Worm (Caenorhabditis elegans) whole organism, L3 larva: ENCODE data around the gene C50F4.16.

ENCODE experiments used
- R02D3.7 ChIP-seq: fragments of 150-350 bp; optimal IDR thresholded peaks from 2 replicates; lab custom pipeline; 2014; ENCODE audit warnings: missing biosample characterization, missing genetic modification characterization
- ZK546.5 ChIP-seq: sonication (generic microtip); optimal IDR thresholded peaks from 2 replicates; lab custom pipeline; 2017; ENCODE audit warnings: missing biosample characterization, missing genetic modification characterization
- aly-2 ChIP-seq: fragments of 150-350 bp; optimal IDR thresholded peaks from 2 replicates; lab custom pipeline; 2014; ENCODE audit warnings: missing biosample characterization, missing genetic modification characterization
- ceh-16 ChIP-seq: sonication (generic microtip); optimal IDR thresholded peaks from 2 replicates; lab custom pipeline; 2017; ENCODE audit warnings: missing biosample characterization, missing genetic modification characterization
- ceh-28 ChIP-seq: fragments of 150-350 bp; optimal IDR thresholded peaks from 2 replicates; lab custom pipeline; 2014; ENCODE audit warnings: missing biosample characterization, missing genetic modification reagents, missing genetic modification characterization
- ceh-82 ChIP-seq: fragments of 150-350 bp; optimal IDR thresholded peaks from 2 replicates; lab custom pipeline; 2014; ENCODE audit warnings: missing biosample characterization, missing genetic modification characterization
- ceh-9 ChIP-seq: sonication (generic microtip); optimal IDR thresholded peaks from 2 replicates; lab custom pipeline; 2018; ENCODE audit warnings: missing biosample characterization, missing genetic modification characterization
- daf-12 ChIP-seq: fragments of 150-350 bp; optimal IDR thresholded peaks from 2 replicates; lab custom pipeline; 2014; ENCODE audit warnings: missing biosample characterization, missing genetic modification reagents, missing genetic modification characterization
- egl-27 ChIP-seq: sonication (generic microtip); optimal IDR thresholded peaks from 4 replicates; lab custom pipeline; 2017; ENCODE audit warnings: missing biosample characterization, missing genetic modification reagents, missing genetic modification characterization
- egl-5 ChIP-seq: fragments of 150-350 bp; optimal IDR thresholded peaks from 2 replicates; lab custom pipeline; 2017; ENCODE audit warnings: missing biosample characterization, missing genetic modification reagents, missing genetic modification characterization, inconsistent platforms
- elt-1 ChIP-seq: fragments of 150-350 bp; optimal IDR thresholded peaks from 2 replicates; lab custom pipeline; 2014; ENCODE audit warnings: missing biosample characterization, missing genetic modification characterization
- elt-2 ChIP-seq: sonication (generic microtip); optimal IDR thresholded peaks from 2 replicates; lab custom pipeline; 2016; ENCODE audit warnings: missing genetic modification reagents, mild to moderate bottlenecking, missing genetic modification characterization, missing compliant biosample characterization
- elt-3 ChIP-seq, 3 experiments: fragments of 150-350 bp in 1 of 3; sonication (generic microtip) in 2 of 3; optimal IDR thresholded peaks; 2 replicates in 2 of 3; 4 replicates in 1 of 3; lab custom pipeline; 2014 to 2017; ENCODE audit warnings: missing biosample characterization in 3 of 3, missing genetic modification characterization in 3 of 3
- fkh-10 ChIP-seq: sonication (generic microtip); optimal IDR thresholded peaks from 2 replicates; lab custom pipeline; 2017; ENCODE audit warnings: missing biosample characterization, missing genetic modification reagents, missing genetic modification characterization
- fos-1 ChIP-seq: fragments of 150-350 bp; optimal IDR thresholded peaks from 2 replicates; lab custom pipeline; 2014; ENCODE audit warnings: missing biosample characterization, missing genetic modification characterization
- hmg-11 ChIP-seq: sonication (generic microtip); optimal IDR thresholded peaks from 2 replicates; lab custom pipeline; 2016; ENCODE audit warnings: missing genetic modification characterization, missing compliant biosample characterization
- jun-1 ChIP-seq: fragments of 150-350 bp; optimal IDR thresholded peaks from 2 replicates; lab custom pipeline; 2014; ENCODE audit warnings: missing biosample characterization, missing genetic modification reagents, missing genetic modification characterization
- lin-15B ChIP-seq: fragments of 150-350 bp; optimal IDR thresholded peaks from 2 replicates; lab custom pipeline; 2014; ENCODE audit warnings: missing biosample characterization, missing genetic modification characterization
- mdl-1 ChIP-seq: fragments of 150-350 bp; optimal IDR thresholded peaks from 2 replicates; lab custom pipeline; 2014; ENCODE audit warnings: missing biosample characterization, missing genetic modification characterization
- mml-1 ChIP-seq: fragments of 150-350 bp; sonication (generic microtip); optimal IDR thresholded peaks from 3 replicates; lab custom pipeline; 2014; ENCODE audit warnings: missing biosample characterization, missing genetic modification characterization
- nfya-1 ChIP-seq: sonication (generic microtip); optimal IDR thresholded peaks from 2 replicates; lab custom pipeline; 2017; ENCODE audit warnings: missing genetic modification characterization, mild to moderate bottlenecking, missing compliant biosample characterization, antibody characterized with exemption, moderate library complexity; ENCODE audit not compliant: insufficient read depth
- nhr-11 ChIP-seq: fragments of 150-350 bp; optimal IDR thresholded peaks from 2 replicates; lab custom pipeline; 2014; ENCODE audit warnings: missing biosample characterization, missing genetic modification characterization
- nhr-12 ChIP-seq: fragments of 150-350 bp; optimal IDR thresholded peaks from 2 replicates; lab custom pipeline; 2014; ENCODE audit warnings: missing biosample characterization, missing genetic modification characterization
- nhr-23 ChIP-seq: fragments of 150-350 bp; optimal IDR thresholded peaks from 2 replicates; lab custom pipeline; 2014; ENCODE audit warnings: missing biosample characterization, missing genetic modification reagents, missing genetic modification characterization
- nhr-237 ChIP-seq: fragments of 150-350 bp; optimal IDR thresholded peaks from 2 replicates; lab custom pipeline; 2014; ENCODE audit warnings: missing biosample characterization, missing genetic modification characterization
- nhr-25 ChIP-seq: sonication (generic microtip); optimal IDR thresholded peaks from 2 replicates; lab custom pipeline; 2017; ENCODE audit warnings: missing biosample characterization, missing genetic modification characterization
- nhr-28 ChIP-seq: fragments of 150-350 bp; optimal IDR thresholded peaks from 2 replicates; lab custom pipeline; 2014; ENCODE audit warnings: missing biosample characterization, missing genetic modification characterization
- nhr-43 ChIP-seq: sonication (generic microtip); optimal IDR thresholded peaks from 2 replicates; lab custom pipeline; 2016; ENCODE audit warnings: mild to moderate bottlenecking, missing genetic modification characterization, missing compliant biosample characterization; ENCODE audit not compliant: poor library complexity, severe bottlenecking
- nhr-67 ChIP-seq: fragments of 150-350 bp; optimal IDR thresholded peaks from 2 replicates; lab custom pipeline; 2014; ENCODE audit warnings: missing biosample characterization, missing genetic modification characterization
- nhr-76 ChIP-seq: fragments of 150-350 bp; sonication (generic microtip); optimal IDR thresholded peaks from 5 replicates; lab custom pipeline; 2014; ENCODE audit warnings: missing biosample characterization, missing genetic modification characterization
- nhr-77 ChIP-seq: fragments of 150-350 bp; optimal IDR thresholded peaks from 2 replicates; lab custom pipeline; 2014; ENCODE audit warnings: missing biosample characterization, missing genetic modification characterization
- pha-4 ChIP-seq: fragments of 150-350 bp; optimal IDR thresholded peaks from 2 replicates; lab custom pipeline; 2014; ENCODE audit warnings: missing biosample characterization, missing genetic modification reagents, missing genetic modification characterization
- pqm-1 ChIP-seq: fragments of 150-350 bp; optimal IDR thresholded peaks from 2 replicates; lab custom pipeline; 2017; ENCODE audit warnings: missing biosample characterization, missing genetic modification characterization, inconsistent platforms
- sea-2 ChIP-seq: fragments of 150-350 bp; sonication (generic microtip); optimal IDR thresholded peaks from 4 replicates; lab custom pipeline; 2014; ENCODE audit warnings: missing biosample characterization, missing genetic modification reagents, missing genetic modification characterization
- skn-1 ChIP-seq: fragments of 150-350 bp; optimal IDR thresholded peaks from 2 replicates; lab custom pipeline; 2014; ENCODE audit warnings: missing biosample characterization, missing genetic modification characterization
- snpc-4 ChIP-seq: fragments of 150-350 bp; optimal IDR thresholded peaks from 2 replicates; lab custom pipeline; 2014; ENCODE audit warnings: missing biosample characterization, missing genetic modification characterization
- tbx-2 ChIP-seq: sonication (generic microtip); optimal IDR thresholded peaks from 2 replicates; lab custom pipeline; 2016; ENCODE audit warnings: mild to moderate bottlenecking, missing genetic modification characterization, missing compliant biosample characterization
- unc-39 ChIP-seq: sonication (generic microtip); optimal IDR thresholded peaks from 4 replicates; lab custom pipeline; 2017; ENCODE audit warnings: missing biosample characterization, missing genetic modification characterization
- zag-1 ChIP-seq: fragments of 150-350 bp; optimal IDR thresholded peaks from 2 replicates; lab custom pipeline; 2014; ENCODE audit warnings: missing biosample characterization, missing genetic modification characterization
- ztf-11 ChIP-seq: fragments of 150-350 bp; optimal IDR thresholded peaks from 2 replicates; lab custom pipeline; 2014; ENCODE audit warnings: missing biosample characterization, missing genetic modification characterization
- ztf-4 ChIP-seq: fragments of 150-350 bp; optimal IDR thresholded peaks from 2 replicates; lab custom pipeline; 2014; ENCODE audit warnings: missing biosample characterization, missing genetic modification characterization

Gene C50F4.16

DNA sequence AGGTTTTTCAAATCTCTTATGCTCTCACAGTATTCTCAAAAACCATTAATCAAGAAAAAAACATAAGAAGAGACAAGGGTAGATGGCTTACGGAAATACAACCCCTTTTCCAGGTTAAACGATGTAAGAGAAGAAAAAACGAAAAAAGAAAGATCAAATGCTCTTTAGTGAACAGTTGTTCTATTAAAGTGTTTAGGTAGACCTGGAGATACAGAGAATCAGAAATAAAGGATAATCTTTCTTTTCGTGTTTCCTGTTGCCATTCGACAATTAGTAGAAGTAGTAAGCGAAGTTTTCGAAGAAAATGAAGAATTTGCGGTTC is 41.9 kb upstream of the C50F4.16 start, which contains the start of gene K09G1.1:
Gene K09G1.1, plus strand, starts transcription at position 223 of the 322 bp plus-strand sequence.
- no peak for TF ChIP-seq jun-1 (tag; lab: Kevin White, UChicago)
- no peak for TF ChIP-seq aly-2 (tag; lab: Kevin White, UChicago)
- no peak for TF ChIP-seq fos-1 (tag; lab: Kevin White, UChicago)
- TF ChIP-seq ZK546.5 (tag; lab: Kevin White, UChicago), result no peak
- TF ChIP-seq elt-2 (tag; lab: Kevin White, UChicago), result no peak
- no peak for TF ChIP-seq egl-5 (tag; lab: Kevin White, UChicago)
- no peak for TF ChIP-seq nhr-28 (tag; lab: Kevin White, UChicago)
- no peak for TF ChIP-seq hmg-11 (tag; lab: Kevin White, UChicago)
- no peak for TF ChIP-seq daf-12 (tag; lab: Kevin White, UChicago)
- TF ChIP-seq skn-1 (tag; lab: Kevin White, UChicago), result no peak
- TF ChIP-seq nhr-25 (tag; lab: Kevin White, UChicago), result no peak
- TF ChIP-seq tbx-2, result no peak

DNA sequence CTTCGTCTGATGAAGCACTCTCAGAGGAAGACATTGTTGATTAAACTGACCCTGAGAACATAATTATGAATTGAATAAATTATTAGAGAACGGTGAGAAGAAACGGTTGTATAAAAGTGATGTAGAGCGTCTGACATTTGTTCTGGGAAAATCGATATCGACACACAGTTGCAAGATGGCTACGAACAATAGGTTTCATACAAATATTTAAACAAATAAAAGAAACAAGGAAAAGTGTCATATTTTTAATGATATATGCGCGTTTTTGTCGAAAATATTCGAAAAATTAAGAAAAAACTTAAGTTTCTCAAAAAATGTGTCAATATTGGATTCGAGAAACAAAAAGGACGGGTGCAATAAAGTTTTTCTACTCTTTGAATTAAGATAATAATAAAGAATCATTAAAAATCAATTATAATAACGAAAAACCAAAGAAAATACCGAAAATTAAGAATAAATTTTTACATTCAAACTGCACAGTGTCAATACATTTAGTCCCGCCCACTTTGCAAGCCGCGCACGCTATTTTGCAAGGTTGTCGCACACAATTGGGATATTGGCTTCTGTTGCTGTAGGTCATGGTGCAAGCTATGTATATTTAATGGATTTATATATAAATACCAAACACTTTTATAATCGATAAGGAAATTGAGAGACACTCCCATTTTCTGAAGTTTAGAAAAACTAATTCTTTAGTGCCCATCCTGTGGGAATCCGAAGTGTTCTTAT is 41.4 kb upstream of the C50F4.16 start, which contains the start of gene rtfo-1:
Gene rtfo-1, minus strand, starts transcription at position 51 of the 729 bp plus-strand sequence.
- TF ChIP-seq zag-1 (tag; lab: Kevin White, UChicago), result no peak
- TF ChIP-seq nhr-12 (tag; lab: Kevin White, UChicago), result no peak
- TF ChIP-seq nhr-25 (tag; lab: Kevin White, UChicago), result peak; percentile 18
- no peak for TF ChIP-seq elt-3 (tag; optimal IDR thresholded peaks at IDR 0.05; lab: Kevin White, UChicago)
- no peak for TF ChIP-seq sea-2 (GFP tag; lab: Kevin White, UChicago)
- TF ChIP-seq nhr-23, result peak; percentile 35
- TF ChIP-seq nhr-11 (tag; lab: Kevin White, UChicago), result no peak
- no peak for TF ChIP-seq egl-27 (tag; lab: Kevin White, UChicago)
- no peak for TF ChIP-seq ZK546.5 (tag; lab: Kevin White, UChicago)
- no peak for TF ChIP-seq nhr-237 (tag; lab: Kevin White, UChicago)
- TF ChIP-seq ceh-82 (tag; lab: Kevin White, UChicago), result no peak
- peak; percentile 4 for TF ChIP-seq elt-2 (tag; lab: Kevin White, UChicago)
- no peak for TF ChIP-seq ceh-16 (tag; lab: Kevin White, UChicago)
- peak; percentile 62 for TF ChIP-seq hmg-11 (tag; lab: Kevin White, UChicago)
- no peak for TF ChIP-seq nhr-76
- TF ChIP-seq pha-4, result peak; percentile 60
- TF ChIP-seq pqm-1, result no peak
- TF ChIP-seq mdl-1 (tag; lab: Kevin White, UChicago), result no peak
- no peak for TF ChIP-seq aly-2 (tag; lab: Kevin White, UChicago)
- TF ChIP-seq lin-15B (tag; lab: Kevin White, UChicago), result no peak
- TF ChIP-seq nhr-43 (tag; lab: Kevin White, UChicago), result peak; percentile 45
- TF ChIP-seq elt-1 (tag; lab: Kevin White, UChicago), result no peak
- TF ChIP-seq ztf-11, result no peak
- no peak for TF ChIP-seq unc-39 (tag; lab: Kevin White, UChicago)
- TF ChIP-seq daf-12 (tag; lab: Kevin White, UChicago), result no peak
- TF ChIP-seq ceh-9, result no peak
- no peak for TF ChIP-seq nhr-28 (tag; lab: Kevin White, UChicago)
- TF ChIP-seq fkh-10 (GFP tag; lab: Kevin White, UChicago), result no peak
- no peak for TF ChIP-seq nfya-1 (tag; lab: Kevin White, UChicago)
- TF ChIP-seq R02D3.7, result no peak
- no peak for TF ChIP-seq ceh-28 (tag; lab: Kevin White, UChicago)
- peak; percentile 4 for TF ChIP-seq snpc-4 (tag; lab: Kevin White, UChicago)

DNA sequence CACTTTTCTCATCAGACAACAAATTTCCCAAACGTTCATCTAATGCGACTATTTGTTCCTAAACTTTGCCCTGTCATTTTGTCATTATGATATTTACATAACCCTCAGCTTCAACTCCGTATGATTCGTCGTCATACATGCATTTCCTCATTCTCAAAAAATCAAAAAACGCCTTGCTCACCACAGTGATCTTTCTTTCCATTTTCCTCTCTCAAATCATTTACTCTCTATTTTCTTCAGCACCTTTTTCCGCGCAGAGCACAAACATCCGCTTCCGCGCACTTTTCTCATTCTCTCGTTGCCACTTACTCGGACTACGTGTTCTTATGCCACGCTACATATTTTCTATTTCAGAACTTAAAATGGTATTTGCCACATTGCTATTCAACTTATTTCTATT is 35.6 kb upstream of the C50F4.16 start, which contains the start of gene F25B3.2:
Gene F25B3.2, plus strand, starts transcription at position 301 of the 400 bp plus-strand sequence.
- TF ChIP-seq nhr-77, result no peak
- TF ChIP-seq nhr-67, result no peak
- no peak for TF ChIP-seq nhr-28 (tag; lab: Kevin White, UChicago)
- no peak for TF ChIP-seq ceh-16 (tag; lab: Kevin White, UChicago)
- TF ChIP-seq ztf-4 (tag; lab: Kevin White, UChicago), result no peak
- TF ChIP-seq skn-1 (tag; lab: Kevin White, UChicago), result no peak
- TF ChIP-seq snpc-4 (tag; lab: Kevin White, UChicago), result no peak
- TF ChIP-seq nhr-237 (tag; lab: Kevin White, UChicago), result no peak
- TF ChIP-seq unc-39 (tag; lab: Kevin White, UChicago), result no peak
- TF ChIP-seq pqm-1, result no peak
- no peak for TF ChIP-seq egl-27 (tag; lab: Kevin White, UChicago)
- no peak for TF ChIP-seq nhr-11 (tag; lab: Kevin White, UChicago)
- no peak for TF ChIP-seq nhr-43 (tag; lab: Kevin White, UChicago)
- no peak for TF ChIP-seq ceh-9
- no peak for TF ChIP-seq egl-5 (tag; lab: Kevin White, UChicago)
- TF ChIP-seq aly-2 (tag; lab: Kevin White, UChicago), result no peak
- no peak for TF ChIP-seq nhr-23
- TF ChIP-seq ceh-28 (tag; lab: Kevin White, UChicago), result no peak
- no peak for TF ChIP-seq mml-1 (tag; lab: Kevin White, UChicago)
- TF ChIP-seq, all 47 proteins: peak for 0
